Worm (Caenorhabditis elegans): ENCODE results near the gene K10G6.5.

Gene K10G6.5

ce11 chrII:3980373-3980772 lies 6.7 kb upstream of the K10G6.5 start:
- no peak for TF ChIP-seq ZK546.5 (tag; optimal IDR thresholded peaks at IDR 0.05)
- no peak for TF ChIP-seq zag-1 (tag; optimal IDR thresholded peaks at IDR 0.05)
- no peak for TF ChIP-seq mml-1 (tag; optimal IDR thresholded peaks at IDR 0.05)
- no peak for TF ChIP-seq jun-1 (tag; optimal IDR thresholded peaks at IDR 0.05)
- TF ChIP-seq nhr-237 (tag; optimal IDR thresholded peaks at IDR 0.05) = no peak

- TF ChIP-seq fkh-2 (tag; optimal IDR thresholded peaks at IDR 0.05) = no peak
- TF ChIP-seq nfya-1 (tag; optimal IDR thresholded peaks at IDR 0.05; ENCODE audit: insufficient read depth) = peak; percentile 76
Observed at ce11 chrII:3982313-3982712, 4.7 kb upstream of the K10G6.5 start, which contains the start of gene lin-31. Gene lin-31, plus strand, starts transcription at chrII:3982549.

ce11 chrII:3984242-3984641 lies 2.8 kb upstream of the K10G6.5 start:
- no peak for TF ChIP-seq sea-2 (GFP tag; optimal IDR thresholded peaks at IDR 0.05)
- no peak for TF ChIP-seq egl-27 (tag; optimal IDR thresholded peaks at IDR 0.05)
- no peak for TF ChIP-seq nhr-67 (tag; optimal IDR thresholded peaks at IDR 0.05)
- no peak for TF ChIP-seq pqm-1 (tag; optimal IDR thresholded peaks at IDR 0.05)
- TF ChIP-seq mdl-1 (tag; optimal IDR thresholded peaks at IDR 0.05) = no peak
- no peak for TF ChIP-seq ceh-82 (tag; optimal IDR thresholded peaks at IDR 0.05)
- no peak for TF ChIP-seq pha-4 (tag; optimal IDR thresholded peaks at IDR 0.05)
- no peak for TF ChIP-seq nhr-77 (tag; optimal IDR thresholded peaks at IDR 0.05)
- TF ChIP-seq nhr-28 (tag; optimal IDR thresholded peaks at IDR 0.05) = no peak

ce11 chrII:3989627-3990367 lies 2.7 kb downstream of the K10G6.5 start, which contains the start of gene Y14H12A.2:
Gene Y14H12A.2, minus strand, starts transcription at chrII:3989677.
- TF ChIP-seq egl-5 (tag; optimal IDR thresholded peaks at IDR 0.05) = no peak
- no peak for TF ChIP-seq hmg-11 (tag; optimal IDR thresholded peaks at IDR 0.05)
- no peak for TF ChIP-seq nhr-67 (tag; optimal IDR thresholded peaks at IDR 0.05)
- TF ChIP-seq pqm-1 (tag; optimal IDR thresholded peaks at IDR 0.05) = peak; percentile 57
- peak; percentile 90 for TF ChIP-seq elt-2 (tag; optimal IDR thresholded peaks at IDR 0.05)

ce11 chrII:3990706-3991105 lies 3.7 kb downstream of the K10G6.5 start:
- TF ChIP-seq nhr-67 (tag; optimal IDR thresholded peaks at IDR 0.05) (no peak), fkh-10 (GFP tag; optimal IDR thresholded peaks at IDR 0.05) (no peak), hmg-11 (tag; optimal IDR thresholded peaks at IDR 0.05) (no peak), ceh-82 (tag; optimal IDR thresholded peaks at IDR 0.05) (no peak), pqm-1 (tag; optimal IDR thresholded peaks at IDR 0.05) (peak; percentile 46), eor-1 (tag; optimal IDR thresholded peaks at IDR 0.05) (no peak), elt-2 (tag; optimal IDR thresholded peaks at IDR 0.05) (peak; percentile 85)

- TF ChIP-seq lin-39 (tag; optimal IDR thresholded peaks at IDR 0.05) (no peak), ztf-4 (tag; optimal IDR thresholded peaks at IDR 0.05) (no peak), mdl-1 (tag; optimal IDR thresholded peaks at IDR 0.05) (no peak), nhr-23 (tag; optimal IDR thresholded peaks at IDR 0.05) (no peak), elt-1 (tag; optimal IDR thresholded peaks at IDR 0.05) (no peak), elt-2 (tag; optimal IDR thresholded peaks at IDR 0.05) (peak; percentile 82), lsy-12 (tag; optimal IDR thresholded peaks at IDR 0.05) (no peak), ceh-82 (tag; optimal IDR thresholded peaks at IDR 0.05) (no peak), ceh-28 (tag; optimal IDR thresholded peaks at IDR 0.05) (no peak), elt-3 (tag; optimal IDR thresholded peaks at IDR 0.05) (no peak), nhr-12 (tag; optimal IDR thresholded peaks at IDR 0.05) (no peak), fos-1 (tag; optimal IDR thresholded peaks at IDR 0.05) (no peak), ceh-16 (tag; optimal IDR thresholded peaks at IDR 0.05) (no peak), fkh-2 (tag; optimal IDR thresholded peaks at IDR 0.05) (no peak), pqm-1 (tag; optimal IDR thresholded peaks at IDR 0.05) (peak; percentile 22)
Observed at ce11 chrII:3992029-3992428, 5.0 kb downstream of the K10G6.5 start.
